Worm (Caenorhabditis elegans) whole organism, mixed stage, embryonic: ENCODE measurements around the gene col-174.

Source experiments
- lsy-2 ChIP-seq: fragments of 150-350 bp; optimal IDR thresholded peaks from 2 replicates; lab custom pipeline; 2014; ENCODE audit warnings: missing biosample characterization, missing genetic modification characterization
- mep-1 ChIP-seq: fragments of 150-350 bp; optimal IDR thresholded peaks from 2 replicates; lab custom pipeline; 2017; ENCODE audit warnings: missing biosample characterization, missing genetic modification reagents, missing genetic modification characterization, inconsistent platforms
- nhr-12 ChIP-seq: fragments of 150-350 bp; optimal IDR thresholded peaks from 2 replicates; lab custom pipeline; 2014; ENCODE audit warnings: missing biosample characterization, missing genetic modification characterization
- pha-4 ChIP-seq: fragments of 150-350 bp; optimal IDR thresholded peaks from 2 replicates; lab custom pipeline; 2018; ENCODE audit warnings: missing biosample characterization, missing genetic modification reagents, missing genetic modification characterization
- snpc-4 ChIP-seq: fragments of 150-350 bp; optimal IDR thresholded peaks from 2 replicates; lab custom pipeline; 2014; ENCODE audit warnings: missing biosample characterization, missing genetic modification characterization
- sptf-1 ChIP-seq: sonication (generic microtip); optimal IDR thresholded peaks from 2 replicates; lab custom pipeline; 2017; ENCODE audit warnings: mild to moderate bottlenecking, missing genetic modification characterization, moderate library complexity, missing compliant biosample characterization
- unc-39 ChIP-seq: fragments of 150-350 bp; optimal IDR thresholded peaks from 2 replicates; lab custom pipeline; 2014; ENCODE audit warnings: missing biosample characterization, missing genetic modification characterization
- unc-62 ChIP-seq: fragments of 150-350 bp; optimal IDR thresholded peaks from 2 replicates; lab custom pipeline; 2014; ENCODE audit warnings: missing biosample characterization, missing genetic modification reagents, missing genetic modification characterization
- ztf-11 ChIP-seq: fragments of 150-350 bp; optimal IDR thresholded peaks from 2 replicates; lab custom pipeline; 2014; ENCODE audit warnings: missing biosample characterization, missing genetic modification characterization

- TF ChIP-seq lsy-2 (tag; lab: Kevin White, UChicago) (no peak), unc-39 (tag; lab: Kevin White, UChicago) (no peak), mep-1 (no peak), sptf-1 (tag; lab: Kevin White, UChicago) (no peak), pha-4 (tag; lab: Kevin White, UChicago) (no peak), unc-62 (GFP tag; lab: Kevin White, UChicago) (no peak), ztf-11 (tag; lab: Kevin White, UChicago) (no peak), snpc-4 (tag; lab: Kevin White, UChicago) (no peak), nhr-12 (tag; lab: Kevin White, UChicago) (no peak)
These were observed 47.4 kb downstream of the col-174 start for ce11 chrX:7593931-7594544.
